Worm (Caenorhabditis elegans) whole organism, L3 larva: ENCODE data around the gene srh-25.

ENCODE experiments used
- R02D3.7 ChIP-seq: fragments of 150-350 bp; optimal IDR thresholded peaks from 2 replicates; lab custom pipeline; 2014; ENCODE audit warnings: missing biosample characterization, missing genetic modification characterization
- ZK546.5 ChIP-seq: sonication (generic microtip); optimal IDR thresholded peaks from 2 replicates; lab custom pipeline; 2017; ENCODE audit warnings: missing biosample characterization, missing genetic modification characterization
- aly-2 ChIP-seq: fragments of 150-350 bp; optimal IDR thresholded peaks from 2 replicates; lab custom pipeline; 2014; ENCODE audit warnings: missing biosample characterization, missing genetic modification characterization
- ceh-9 ChIP-seq: sonication (generic microtip); optimal IDR thresholded peaks from 2 replicates; lab custom pipeline; 2018; ENCODE audit warnings: missing biosample characterization, missing genetic modification characterization
- egl-27 ChIP-seq: sonication (generic microtip); optimal IDR thresholded peaks from 4 replicates; lab custom pipeline; 2017; ENCODE audit warnings: missing biosample characterization, missing genetic modification reagents, missing genetic modification characterization
- egl-5 ChIP-seq: fragments of 150-350 bp; optimal IDR thresholded peaks from 2 replicates; lab custom pipeline; 2017; ENCODE audit warnings: missing biosample characterization, missing genetic modification reagents, missing genetic modification characterization, inconsistent platforms
- elt-1 ChIP-seq: fragments of 150-350 bp; optimal IDR thresholded peaks from 2 replicates; lab custom pipeline; 2014; ENCODE audit warnings: missing biosample characterization, missing genetic modification characterization
- elt-2 ChIP-seq: sonication (generic microtip); optimal IDR thresholded peaks from 2 replicates; lab custom pipeline; 2016; ENCODE audit warnings: missing genetic modification reagents, mild to moderate bottlenecking, missing genetic modification characterization, missing compliant biosample characterization
- elt-3 ChIP-seq, 3 experiments: fragments of 150-350 bp in 1 of 3; sonication (generic microtip) in 2 of 3; optimal IDR thresholded peaks; 2 replicates in 2 of 3; 4 replicates in 1 of 3; lab custom pipeline; 2014 to 2017; ENCODE audit warnings: missing biosample characterization in 3 of 3, missing genetic modification characterization in 3 of 3
- eor-1 ChIP-seq, 2 experiments: fragments of 150-350 bp; optimal IDR thresholded peaks; 2 replicates each; lab custom pipeline; 2014 to 2018; ENCODE audit warnings: missing biosample characterization in 2 of 2, missing genetic modification characterization in 2 of 2
- fkh-10 ChIP-seq: sonication (generic microtip); optimal IDR thresholded peaks from 2 replicates; lab custom pipeline; 2017; ENCODE audit warnings: missing biosample characterization, missing genetic modification reagents, missing genetic modification characterization
- fkh-2 ChIP-seq: fragments of 150-350 bp; optimal IDR thresholded peaks from 2 replicates; lab custom pipeline; 2014; ENCODE audit warnings: missing biosample characterization, missing genetic modification reagents, missing genetic modification characterization
- fos-1 ChIP-seq: fragments of 150-350 bp; optimal IDR thresholded peaks from 2 replicates; lab custom pipeline; 2014; ENCODE audit warnings: missing biosample characterization, missing genetic modification characterization
- hmg-11 ChIP-seq: sonication (generic microtip); optimal IDR thresholded peaks from 2 replicates; lab custom pipeline; 2016; ENCODE audit warnings: missing genetic modification characterization, missing compliant biosample characterization
- jun-1 ChIP-seq: fragments of 150-350 bp; optimal IDR thresholded peaks from 2 replicates; lab custom pipeline; 2014; ENCODE audit warnings: missing biosample characterization, missing genetic modification reagents, missing genetic modification characterization
- lin-15B ChIP-seq: fragments of 150-350 bp; optimal IDR thresholded peaks from 2 replicates; lab custom pipeline; 2014; ENCODE audit warnings: missing biosample characterization, missing genetic modification characterization
- mdl-1 ChIP-seq: fragments of 150-350 bp; optimal IDR thresholded peaks from 2 replicates; lab custom pipeline; 2014; ENCODE audit warnings: missing biosample characterization, missing genetic modification characterization
- mml-1 ChIP-seq: fragments of 150-350 bp; sonication (generic microtip); optimal IDR thresholded peaks from 3 replicates; lab custom pipeline; 2014; ENCODE audit warnings: missing biosample characterization, missing genetic modification characterization
- nfya-1 ChIP-seq: sonication (generic microtip); optimal IDR thresholded peaks from 2 replicates; lab custom pipeline; 2017; ENCODE audit warnings: missing genetic modification characterization, mild to moderate bottlenecking, missing compliant biosample characterization, antibody characterized with exemption, moderate library complexity; ENCODE audit not compliant: insufficient read depth
- nhr-11 ChIP-seq: fragments of 150-350 bp; optimal IDR thresholded peaks from 2 replicates; lab custom pipeline; 2014; ENCODE audit warnings: missing biosample characterization, missing genetic modification characterization
- nhr-12 ChIP-seq: fragments of 150-350 bp; optimal IDR thresholded peaks from 2 replicates; lab custom pipeline; 2014; ENCODE audit warnings: missing biosample characterization, missing genetic modification characterization
- nhr-23 ChIP-seq: fragments of 150-350 bp; optimal IDR thresholded peaks from 2 replicates; lab custom pipeline; 2014; ENCODE audit warnings: missing biosample characterization, missing genetic modification reagents, missing genetic modification characterization
- nhr-237 ChIP-seq: fragments of 150-350 bp; optimal IDR thresholded peaks from 2 replicates; lab custom pipeline; 2014; ENCODE audit warnings: missing biosample characterization, missing genetic modification characterization
- nhr-25 ChIP-seq: sonication (generic microtip); optimal IDR thresholded peaks from 2 replicates; lab custom pipeline; 2017; ENCODE audit warnings: missing biosample characterization, missing genetic modification characterization
- nhr-28 ChIP-seq: fragments of 150-350 bp; optimal IDR thresholded peaks from 2 replicates; lab custom pipeline; 2014; ENCODE audit warnings: missing biosample characterization, missing genetic modification characterization
- nhr-43 ChIP-seq: sonication (generic microtip); optimal IDR thresholded peaks from 2 replicates; lab custom pipeline; 2016; ENCODE audit warnings: mild to moderate bottlenecking, missing genetic modification characterization, missing compliant biosample characterization; ENCODE audit not compliant: poor library complexity, severe bottlenecking
- nhr-67 ChIP-seq: fragments of 150-350 bp; optimal IDR thresholded peaks from 2 replicates; lab custom pipeline; 2014; ENCODE audit warnings: missing biosample characterization, missing genetic modification characterization
- nhr-76 ChIP-seq: fragments of 150-350 bp; sonication (generic microtip); optimal IDR thresholded peaks from 5 replicates; lab custom pipeline; 2014; ENCODE audit warnings: missing biosample characterization, missing genetic modification characterization
- nhr-77 ChIP-seq: fragments of 150-350 bp; optimal IDR thresholded peaks from 2 replicates; lab custom pipeline; 2014; ENCODE audit warnings: missing biosample characterization, missing genetic modification characterization
- pha-4 ChIP-seq: fragments of 150-350 bp; optimal IDR thresholded peaks from 2 replicates; lab custom pipeline; 2014; ENCODE audit warnings: missing biosample characterization, missing genetic modification reagents, missing genetic modification characterization
- pqm-1 ChIP-seq: fragments of 150-350 bp; optimal IDR thresholded peaks from 2 replicates; lab custom pipeline; 2017; ENCODE audit warnings: missing biosample characterization, missing genetic modification characterization, inconsistent platforms
- sea-2 ChIP-seq: fragments of 150-350 bp; sonication (generic microtip); optimal IDR thresholded peaks from 4 replicates; lab custom pipeline; 2014; ENCODE audit warnings: missing biosample characterization, missing genetic modification reagents, missing genetic modification characterization
- skn-1 ChIP-seq: fragments of 150-350 bp; optimal IDR thresholded peaks from 2 replicates; lab custom pipeline; 2014; ENCODE audit warnings: missing biosample characterization, missing genetic modification characterization
- snpc-4 ChIP-seq: fragments of 150-350 bp; optimal IDR thresholded peaks from 2 replicates; lab custom pipeline; 2014; ENCODE audit warnings: missing biosample characterization, missing genetic modification characterization
- tbx-2 ChIP-seq: sonication (generic microtip); optimal IDR thresholded peaks from 2 replicates; lab custom pipeline; 2016; ENCODE audit warnings: mild to moderate bottlenecking, missing genetic modification characterization, missing compliant biosample characterization
- unc-62 ChIP-seq: fragments of 150-350 bp; sonication (generic microtip); optimal IDR thresholded peaks from 4 replicates; lab custom pipeline; 2014; ENCODE audit warnings: missing biosample characterization, missing genetic modification reagents, missing genetic modification characterization
- zag-1 ChIP-seq: fragments of 150-350 bp; optimal IDR thresholded peaks from 2 replicates; lab custom pipeline; 2014; ENCODE audit warnings: missing biosample characterization, missing genetic modification characterization

The srh-25 gene

DNA sequence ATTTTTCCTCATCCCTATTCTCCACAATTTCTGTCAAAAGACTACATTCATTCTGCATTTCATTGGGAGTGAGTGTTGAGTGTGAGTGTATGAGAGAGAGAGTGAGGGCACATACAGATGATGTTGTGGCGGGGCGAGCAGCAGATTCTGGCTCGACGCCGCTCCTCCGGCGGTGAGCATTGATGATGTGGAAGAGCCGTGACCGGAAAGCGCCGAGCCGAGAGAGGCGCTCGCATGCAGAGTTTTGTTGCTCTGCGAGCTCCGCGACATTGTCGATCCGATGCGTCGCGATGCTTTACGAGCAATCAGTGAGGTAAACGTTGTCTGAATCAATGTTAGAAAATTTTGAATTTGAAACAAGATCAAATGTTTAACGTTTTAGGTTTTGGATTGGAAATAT, 22.1 kb upstream of the srh-25 start:
- TF ChIP-seq nfya-1 (peak; percentile 20), aly-2 (no peak)

DNA sequence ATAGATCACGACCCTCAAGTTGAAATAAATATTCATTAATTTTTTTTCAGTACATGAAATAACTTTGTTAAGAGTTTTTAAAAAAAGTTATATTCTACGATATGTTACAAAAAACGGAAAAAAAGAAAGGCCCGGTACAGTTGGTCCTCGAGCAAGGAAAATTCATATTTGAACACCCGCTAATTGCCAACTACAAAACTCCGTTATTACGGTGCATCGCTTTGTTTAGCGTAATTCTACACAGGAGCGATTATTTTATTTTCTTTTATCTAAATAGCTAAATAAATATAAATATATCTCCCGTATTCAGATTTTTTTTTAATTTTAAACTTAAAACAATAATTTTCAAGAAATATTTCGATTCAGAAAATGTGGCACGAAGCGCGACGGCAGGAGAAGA, 16.8 kb upstream of the srh-25 start, which contains the start of gene F28C1.1:
TSS of gene F28C1.1 (plus strand) at position 365 of the 400 bp plus-strand sequence.
- TF ChIP-seq nhr-11 (tag; lab: Kevin White, UChicago) (no peak), pha-4 (tag; lab: Kevin White, UChicago) (peak; percentile 33), nhr-76 (tag; lab: Kevin White, UChicago) (no peak), nhr-43 (tag; lab: Kevin White, UChicago) (no peak), R02D3.7 (tag; lab: Kevin White, UChicago) (peak; percentile 66), nhr-25 (tag; lab: Kevin White, UChicago) (no peak), pqm-1 (tag; lab: Kevin White, UChicago) (no peak), jun-1 (tag; lab: Kevin White, UChicago) (no peak), zag-1 (tag; lab: Kevin White, UChicago) (no peak), tbx-2 (tag; lab: Kevin White, UChicago) (no peak), fkh-10 (GFP tag; lab: Kevin White, UChicago) (no peak), elt-2 (tag; lab: Kevin White, UChicago) (no peak), ZK546.5 (tag; lab: Kevin White, UChicago) (no peak), nhr-12 (tag; lab: Kevin White, UChicago) (no peak), nfya-1 (peak; percentile 46), nhr-23 (tag; lab: Kevin White, UChicago) (no peak), fos-1 (no peak)

DNA sequence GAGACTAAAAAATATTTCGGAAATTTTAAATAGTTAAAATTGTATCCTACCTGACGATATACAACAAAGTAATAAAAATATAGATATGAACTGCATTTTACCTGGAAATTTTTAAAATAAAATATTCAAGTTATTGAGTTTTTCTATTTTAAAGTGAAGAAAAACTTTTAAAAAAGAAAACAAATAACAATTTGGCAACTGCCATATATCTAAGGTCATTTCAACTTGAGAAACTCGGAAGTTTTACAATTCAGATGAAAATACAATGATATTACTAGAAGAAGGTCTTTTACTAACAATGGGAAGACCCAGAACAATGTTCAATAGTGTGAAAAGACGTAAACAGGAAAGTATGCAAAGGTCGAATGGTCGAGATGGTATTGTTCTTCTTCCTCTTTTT, 16.3 kb upstream of the srh-25 start, which contains the start of gene C54D10.10:
TSS of gene C54D10.10 (minus strand) at position 101 of the 400 bp plus-strand sequence.
- TF ChIP-seq snpc-4 (tag; lab: Kevin White, UChicago) (no peak), nhr-28 (tag; lab: Kevin White, UChicago) (no peak), elt-1 (tag; lab: Kevin White, UChicago) (no peak), skn-1 (tag; lab: Kevin White, UChicago) (no peak), sea-2 (GFP tag; lab: Kevin White, UChicago) (no peak), fkh-2 (tag; lab: Kevin White, UChicago) (no peak), eor-1 (tag; optimal IDR thresholded peaks at IDR 0.05; lab: Kevin White, UChicago) (no peak), pha-4 (tag; lab: Kevin White, UChicago) (no peak), nhr-25 (tag; lab: Kevin White, UChicago) (no peak), ceh-9 (tag; lab: Kevin White, UChicago) (no peak), zag-1 (tag; lab: Kevin White, UChicago) (no peak)

DNA sequence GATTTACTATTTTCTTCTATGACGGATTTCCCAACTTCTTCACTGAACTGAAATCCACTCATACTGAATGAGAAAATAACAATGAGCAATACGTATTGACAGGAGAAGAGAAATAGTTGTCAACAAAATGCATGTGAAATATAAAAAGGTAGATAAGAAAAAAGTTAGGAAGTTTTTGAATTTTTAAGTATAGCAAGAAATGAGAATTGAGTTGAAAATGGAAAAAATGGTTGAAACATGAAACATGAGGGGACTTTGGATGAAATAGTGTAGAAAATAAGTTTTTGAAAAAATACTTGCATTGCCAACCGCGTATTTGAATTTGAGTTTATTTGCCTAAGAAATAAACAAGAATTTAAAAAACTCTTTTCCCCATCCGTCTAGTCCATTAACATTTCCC, 13.3 kb upstream of the srh-25 start, which contains the start of the genes pals-38 and C54D10.9:
TSS of gene pals-38 (minus strand) at position 101 of the 400 bp plus-strand sequence.
TSS of gene C54D10.9 (plus strand) at position 259 of the 400 bp plus-strand sequence.
- no peak for TF ChIP-seq egl-5 (tag; lab: Kevin White, UChicago)
- TF ChIP-seq jun-1 (tag; lab: Kevin White, UChicago) = no peak
- TF ChIP-seq mdl-1 = no peak
- no peak for TF ChIP-seq tbx-2 (tag; lab: Kevin White, UChicago)
- no peak for TF ChIP-seq mml-1 (tag; lab: Kevin White, UChicago)
- no peak for TF ChIP-seq nhr-12 (tag; lab: Kevin White, UChicago)
- TF ChIP-seq nhr-23 (tag; lab: Kevin White, UChicago) = no peak
- TF ChIP-seq hmg-11 (tag; lab: Kevin White, UChicago) = no peak
- no peak for TF ChIP-seq elt-3 (tag; optimal IDR thresholded peaks at IDR 0.05; lab: Kevin White, UChicago)
- no peak for TF ChIP-seq lin-15B (tag; lab: Kevin White, UChicago)
- TF ChIP-seq fkh-2 (tag; lab: Kevin White, UChicago) = no peak
- TF ChIP-seq R02D3.7 (tag; lab: Kevin White, UChicago) = no peak
- no peak for TF ChIP-seq nhr-237 (tag; lab: Kevin White, UChicago)
- no peak for TF ChIP-seq nhr-67

DNA sequence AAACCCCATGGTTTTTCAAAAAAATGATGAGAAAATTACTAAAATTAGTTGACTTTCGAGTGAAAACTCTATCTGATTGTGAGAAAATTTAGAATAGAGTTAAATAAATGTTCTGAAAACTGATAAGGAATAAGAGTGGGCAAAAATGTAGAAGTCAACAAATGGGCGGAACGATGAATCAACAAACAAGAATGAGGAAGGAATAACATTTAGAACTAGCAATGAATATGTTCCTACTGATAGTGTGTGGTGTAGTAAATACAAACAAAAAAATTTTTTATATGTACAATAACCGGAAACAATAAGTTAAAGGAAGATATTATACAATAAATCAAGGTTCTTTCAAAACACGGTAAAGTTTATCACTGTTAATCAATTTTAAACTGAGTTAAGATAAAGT, 10.1 kb upstream of the srh-25 start, which contains the start of gene pals-39:
TSS of gene pals-39 (minus strand) at position 101 of the 400 bp plus-strand sequence.
- no peak for TF ChIP-seq nhr-67
- no peak for TF ChIP-seq nhr-77 (tag; lab: Kevin White, UChicago)
- TF ChIP-seq unc-62 (GFP tag; lab: Kevin White, UChicago) = no peak
- TF ChIP-seq jun-1 (tag; lab: Kevin White, UChicago) = no peak
- no peak for TF ChIP-seq egl-27 (tag; lab: Kevin White, UChicago)
- TF ChIP-seq pqm-1 (tag; lab: Kevin White, UChicago) = peak; percentile 30
- no peak for TF ChIP-seq nhr-23 (tag; lab: Kevin White, UChicago)
- no peak for TF ChIP-seq ZK546.5 (tag; lab: Kevin White, UChicago)
- TF ChIP-seq mml-1 (tag; lab: Kevin White, UChicago) = no peak
- TF ChIP-seq pha-4 (tag; lab: Kevin White, UChicago) = peak; percentile 39
- no peak for TF ChIP-seq nhr-43 (tag; lab: Kevin White, UChicago)
